Worm (Caenorhabditis elegans) whole organism, L1 larva: Measurements from ENCODE around the gene K08E4.8.

Experiments used
- aha-1 ChIP-seq: fragments of 150-350 bp; optimal IDR thresholded peaks from 2 replicates; lab custom pipeline; 2014; ENCODE audit warnings: missing biosample characterization, missing genetic modification characterization
- alr-1 ChIP-seq: fragments of 200-800 bp; sonication (Bioruptor generic); optimal IDR thresholded peaks from 2 replicates; lab custom pipeline; 2018; ENCODE audit warnings: borderline replicate concordance, mild to moderate bottlenecking, missing genetic modification characterization, missing compliant biosample characterization
- efl-1 ChIP-seq, 4 experiments: fragments of 150-350 bp; optimal IDR thresholded peaks in 3 of 4; peaks in 1 of 4; 1 replicate in 1 of 4; 2 replicates in 3 of 4; lab custom pipeline; 2014; ENCODE audit warnings: missing biosample characterization in 2 of 4, missing genetic modification characterization in 2 of 4, missing genetic modification reagents in 2 of 4
- efl-3 ChIP-seq: fragments of 200-800 bp; sonication (Bioruptor generic); optimal IDR thresholded peaks from 2 replicates; lab custom pipeline; 2018; ENCODE audit warnings: mild to moderate bottlenecking, missing genetic modification characterization, missing compliant biosample characterization
- egl-13 ChIP-seq: sonication (generic microtip); optimal IDR thresholded peaks from 2 replicates; lab custom pipeline; 2016; ENCODE audit warnings: missing genotype, missing genetic modification reagents, missing genetic modification characterization, missing compliant biosample characterization
- elt-2 ChIP-seq: sonication (generic microtip); optimal IDR thresholded peaks from 2 replicates; lab custom pipeline; 2016; ENCODE audit warnings: missing genetic modification characterization, mild to moderate bottlenecking, inconsistent platforms, missing compliant biosample characterization, missing genetic modification reagents
- elt-3 ChIP-seq, 6 experiments: fragments of 150-350 bp in 1 of 6; sonication (generic microtip); optimal IDR thresholded peaks; 2 replicates each; lab custom pipeline; 2017 to 2018; ENCODE audit warnings: missing biosample characterization in 6 of 6, missing genetic modification characterization in 6 of 6, inconsistent platforms in 1 of 6
- fos-1 ChIP-seq: fragments of 150-350 bp; optimal IDR thresholded peaks from 2 replicates; lab custom pipeline; 2014; ENCODE audit warnings: missing biosample characterization, missing genetic modification characterization
- grh-1 ChIP-seq: fragments of 200-800 bp; sonication (Bioruptor generic); IDR thresholded peaks from 2 replicates; pipeline ENCODE4 v1.3.6; 2022; ENCODE audit warnings: missing genetic modification reagents, missing genetic modification characterization, missing compliant biosample characterization
- hpl-2 ChIP-seq: fragments of 150-350 bp; optimal IDR thresholded peaks from 2 replicates; lab custom pipeline; 2014; ENCODE audit warnings: missing biosample characterization, missing genetic modification reagents, missing genetic modification characterization
- lin-39 ChIP-seq: fragments of 150-350 bp; optimal IDR thresholded peaks from 2 replicates; lab custom pipeline; 2014; ENCODE audit warnings: missing biosample characterization, missing genetic modification reagents, missing genetic modification characterization
- mep-1 ChIP-seq: fragments of 150-350 bp; optimal IDR thresholded peaks from 2 replicates; lab custom pipeline; 2014; ENCODE audit warnings: missing biosample characterization, missing genetic modification characterization
- nhr-11 ChIP-seq: fragments of 150-350 bp; optimal IDR thresholded peaks from 2 replicates; lab custom pipeline; 2014; ENCODE audit warnings: missing biosample characterization, missing genetic modification characterization
- nhr-19 ChIP-seq: fragments of 200-800 bp; sonication (Bioruptor generic); conservative IDR thresholded peaks from 2 replicates; pipeline ENCODE4 v1.3.6; 2022; ENCODE audit warnings: missing genetic modification characterization, missing compliant biosample characterization
- pag-3 ChIP-seq: sonication (generic microtip); optimal IDR thresholded peaks from 2 replicates; lab custom pipeline; 2017; ENCODE audit warnings: missing genetic modification characterization, mild to moderate bottlenecking, missing compliant biosample characterization, antibody characterized with exemption, borderline replicate concordance; ENCODE audit not compliant: insufficient read depth
- skn-1 ChIP-seq: fragments of 150-350 bp; optimal IDR thresholded peaks from 2 replicates; lab custom pipeline; 2014; ENCODE audit warnings: missing biosample characterization, missing genetic modification characterization
- unc-98 ChIP-seq: fragments of 200-800 bp; sonication (Bioruptor generic); IDR thresholded peaks from 2 replicates; pipeline ENCODE4 v1.3.6; 2022; ENCODE audit warnings: missing genetic modification characterization, missing compliant biosample characterization
- ztf-11 ChIP-seq, 2 experiments: sonication (generic microtip); optimal IDR thresholded peaks; 2 replicates each; lab custom pipeline; 2016 to 2017; ENCODE audit warnings: missing genetic modification characterization in 2 of 2, missing biosample characterization in 1 of 2, missing compliant biosample characterization in 1 of 2

Gene K08E4.8

ce11 chrIV:12010859-12011258 is 50.3 kb downstream of the K08E4.8 start, which contains the start of the genes ZK617.26 and unc-22:
TSS of gene ZK617.26 (minus strand) at chrIV:12010959.
TSS of gene unc-22 (minus strand) at chrIV:12011007.
- TF ChIP-seq grh-1: no peak
- TF ChIP-seq aha-1 (tag; lab: Kevin White, UChicago): no peak
- no peak for TF ChIP-seq ztf-11 (tag; optimal IDR thresholded peaks at IDR 0.05; lab: Kevin White, UChicago)
- no peak for TF ChIP-seq nhr-19 (GFP tag; lab: Robert Waterston, UW)
- no peak for TF ChIP-seq unc-98 (GFP tag; lab: Robert Waterston, UW)
- no peak for TF ChIP-seq elt-2
- TF ChIP-seq skn-1 (tag; lab: Kevin White, UChicago): no peak
- no peak for TF ChIP-seq pag-3 (tag; lab: Kevin White, UChicago)
- TF ChIP-seq elt-3 (tag; optimal IDR thresholded peaks at IDR 0.05; lab: Kevin White, UChicago): no peak
- no peak for TF ChIP-seq egl-13 (tag; lab: Kevin White, UChicago)
- no peak for TF ChIP-seq nhr-11 (tag; lab: Kevin White, UChicago)
- no peak for TF ChIP-seq lin-39 (tag; lab: Kevin White, UChicago)
- TF ChIP-seq efl-3: no peak
- TF ChIP-seq fos-1 (tag; lab: Kevin White, UChicago): no peak
- no peak for TF ChIP-seq efl-1 (optimal IDR thresholded peaks at IDR 0.05; lab: Kevin White, UChicago)
- no peak for TF ChIP-seq efl-1 (GFP tag; optimal IDR thresholded peaks at IDR 0.05 in 1 of 2; lab: Kevin White, UChicago)
- no peak for TF ChIP-seq alr-1
- no peak for TF ChIP-seq mep-1 (tag; lab: Kevin White, UChicago)
- no peak for TF ChIP-seq hpl-2 (GFP tag; lab: Kevin White, UChicago)
